Worm (Caenorhabditis elegans) whole organism, L2 larva: ENCODE data around the gene mfsd-12.
A peak's percentile ranks its signal among the peaks of the same experiment; 100 is the strongest.

Source experiments
- C34F6.9 ChIP-seq: fragments of 150-350 bp; optimal IDR thresholded peaks from 2 replicates; lab custom pipeline; 2014; ENCODE audit warnings: missing biosample characterization, missing genetic modification characterization
- F13H6.1 ChIP-seq: sonication (generic microtip); optimal IDR thresholded peaks from 2 replicates; lab custom pipeline; 2016; ENCODE audit warnings: missing genetic modification characterization, missing compliant biosample characterization
- R02D3.7 ChIP-seq: fragments of 150-350 bp; optimal IDR thresholded peaks from 2 replicates; lab custom pipeline; 2014; ENCODE audit warnings: missing biosample characterization, missing genetic modification characterization
- Y55F3AM.14 ChIP-seq: fragments of 200-800 bp; sonication (Bioruptor generic); optimal IDR thresholded peaks from 2 replicates; lab custom pipeline; 2018; ENCODE audit warnings: mild to moderate bottlenecking, missing genetic modification characterization, missing compliant biosample characterization
- ZK546.5 ChIP-seq: sonication (generic microtip); optimal IDR thresholded peaks from 2 replicates; lab custom pipeline; 2017; ENCODE audit warnings: missing biosample characterization, missing genetic modification characterization
- alr-1 ChIP-seq: fragments of 150-350 bp; optimal IDR thresholded peaks from 2 replicates; lab custom pipeline; 2014; ENCODE audit warnings: missing biosample characterization, missing genetic modification characterization
- aly-2 ChIP-seq: fragments of 150-350 bp; optimal IDR thresholded peaks from 2 replicates; lab custom pipeline; 2014; ENCODE audit warnings: missing biosample characterization, missing genetic modification characterization
- ama-1 ChIP-seq: fragments of 150-350 bp; optimal IDR thresholded peaks from 2 replicates; lab custom pipeline; 2018; ENCODE audit warnings: inconsistent platforms
- blmp-1 ChIP-seq: sonication (generic microtip); optimal IDR thresholded peaks from 2 replicates; lab custom pipeline; 2017; ENCODE audit warnings: missing genetic modification characterization, mild to moderate bottlenecking, missing compliant biosample characterization, antibody characterized with exemption, moderate library complexity; ENCODE audit not compliant: insufficient read depth
- ceh-16 ChIP-seq: fragments of 150-350 bp; optimal IDR thresholded peaks from 2 replicates; lab custom pipeline; 2014; ENCODE audit warnings: missing biosample characterization, missing genetic modification characterization
- ceh-82 ChIP-seq: fragments of 150-350 bp; optimal IDR thresholded peaks from 2 replicates; lab custom pipeline; 2014; ENCODE audit warnings: missing biosample characterization, missing genetic modification characterization
- crh-2 ChIP-seq: sonication (generic microtip); optimal IDR thresholded peaks from 2 replicates; lab custom pipeline; 2017; ENCODE audit warnings: missing biosample characterization, missing genetic modification characterization
- dmd-4 ChIP-seq: sonication (generic microtip); optimal IDR thresholded peaks from 2 replicates; lab custom pipeline; 2017; ENCODE audit warnings: missing biosample characterization, missing genetic modification characterization
- egl-27 ChIP-seq: sonication (generic microtip); optimal IDR thresholded peaks from 3 replicates; lab custom pipeline; 2017; ENCODE audit warnings: missing biosample characterization, missing genetic modification reagents, missing genetic modification characterization
- elt-1 ChIP-seq: fragments of 150-350 bp; optimal IDR thresholded peaks from 2 replicates; lab custom pipeline; 2014; ENCODE audit warnings: missing biosample characterization, missing genetic modification characterization
- elt-3 ChIP-seq: sonication (generic microtip); optimal IDR thresholded peaks from 2 replicates; lab custom pipeline; 2017; ENCODE audit warnings: missing biosample characterization, missing genetic modification characterization
- fos-1 ChIP-seq: fragments of 150-350 bp; optimal IDR thresholded peaks from 2 replicates; lab custom pipeline; 2014; ENCODE audit warnings: missing biosample characterization, missing genetic modification characterization
- gmeb-1 ChIP-seq: fragments of 150-350 bp; optimal IDR thresholded peaks from 2 replicates; lab custom pipeline; 2014; ENCODE audit warnings: missing biosample characterization, missing genetic modification characterization
- lin-11 ChIP-seq: fragments of 150-350 bp; sonication (generic microtip); optimal IDR thresholded peaks from 2 replicates; lab custom pipeline; 2014; ENCODE audit warnings: missing biosample characterization, missing genetic modification characterization, inconsistent platforms, mixed read lengths
- lin-13 ChIP-seq: fragments of 150-350 bp; optimal IDR thresholded peaks from 2 replicates; lab custom pipeline; 2014; ENCODE audit warnings: missing biosample characterization, missing genetic modification reagents, missing genetic modification characterization
- lin-39 ChIP-seq: fragments of 150-350 bp; optimal IDR thresholded peaks from 2 replicates; lab custom pipeline; 2014; ENCODE audit warnings: missing biosample characterization, missing genetic modification reagents, missing genetic modification characterization
- lsy-2 ChIP-seq, 2 experiments: fragments of 150-350 bp in 1 of 2; sonication (generic microtip) in 1 of 2; optimal IDR thresholded peaks; 2 replicates each; lab custom pipeline; 2014 to 2017; ENCODE audit warnings: missing biosample characterization in 2 of 2, missing genetic modification characterization in 2 of 2
- mab-5 ChIP-seq: fragments of 150-350 bp; optimal IDR thresholded peaks from 2 replicates; lab custom pipeline; 2014; ENCODE audit warnings: missing biosample characterization, missing genetic modification characterization
- mbf-1 ChIP-seq: sonication (generic microtip); optimal IDR thresholded peaks from 2 replicates; lab custom pipeline; 2017; ENCODE audit warnings: missing biosample characterization, missing genetic modification characterization
- mdl-1 ChIP-seq, 2 experiments: fragments of 150-350 bp in 1 of 2; sonication (generic microtip) in 1 of 2; optimal IDR thresholded peaks; 2 replicates each; lab custom pipeline; 2017; ENCODE audit warnings: missing biosample characterization in 2 of 2, missing genetic modification characterization in 2 of 2
- nhr-10 ChIP-seq: sonication (generic microtip); optimal IDR thresholded peaks from 2 replicates; lab custom pipeline; 2017; ENCODE audit warnings: missing biosample characterization, missing genetic modification characterization
- nhr-11 ChIP-seq: fragments of 150-350 bp; optimal IDR thresholded peaks from 2 replicates; lab custom pipeline; 2014; ENCODE audit warnings: missing biosample characterization, missing genetic modification characterization
- nhr-12 ChIP-seq: fragments of 150-350 bp; optimal IDR thresholded peaks from 2 replicates; lab custom pipeline; 2014; ENCODE audit warnings: missing biosample characterization, missing genetic modification characterization
- nhr-129 ChIP-seq: fragments of 150-350 bp; optimal IDR thresholded peaks from 2 replicates; lab custom pipeline; 2014; ENCODE audit warnings: missing biosample characterization, missing genetic modification characterization
- nhr-21 ChIP-seq: fragments of 150-350 bp; optimal IDR thresholded peaks from 2 replicates; lab custom pipeline; 2014; ENCODE audit warnings: missing biosample characterization, missing genetic modification characterization
- nhr-23 ChIP-seq: fragments of 150-350 bp; optimal IDR thresholded peaks from 2 replicates; lab custom pipeline; 2014; ENCODE audit warnings: missing biosample characterization, missing genetic modification reagents, missing genetic modification characterization
- nhr-237 ChIP-seq: fragments of 150-350 bp; optimal IDR thresholded peaks from 2 replicates; lab custom pipeline; 2014; ENCODE audit warnings: missing biosample characterization, missing genetic modification characterization
- nhr-25 ChIP-seq: fragments of 150-350 bp; sonication (generic microtip); optimal IDR thresholded peaks from 3 replicates; lab custom pipeline; 2014; ENCODE audit warnings: missing biosample characterization, missing genetic modification characterization
- nhr-6 ChIP-seq: fragments of 150-350 bp; optimal IDR thresholded peaks from 2 replicates; lab custom pipeline; 2014; ENCODE audit warnings: missing biosample characterization, missing genetic modification characterization
- nhr-77 ChIP-seq: fragments of 150-350 bp; optimal IDR thresholded peaks from 2 replicates; lab custom pipeline; 2014; ENCODE audit warnings: missing biosample characterization, missing genetic modification characterization
- peb-1 ChIP-seq: fragments of 150-350 bp; optimal IDR thresholded peaks from 2 replicates; lab custom pipeline; 2014; ENCODE audit warnings: missing biosample characterization, missing genetic modification characterization
- sem-4 ChIP-seq: fragments of 150-350 bp; optimal IDR thresholded peaks from 2 replicates; lab custom pipeline; 2014; ENCODE audit warnings: missing biosample characterization, missing genetic modification reagents, missing genetic modification characterization
- skn-1 ChIP-seq: sonication (generic microtip); optimal IDR thresholded peaks from 2 replicates; lab custom pipeline; 2017; ENCODE audit warnings: missing biosample characterization, missing genetic modification characterization
- sma-3 ChIP-seq: sonication (generic microtip); optimal IDR thresholded peaks from 2 replicates; lab custom pipeline; 2016; ENCODE audit warnings: missing genetic modification reagents, missing genetic modification characterization, missing compliant biosample characterization
- sma-9 ChIP-seq, 2 experiments: fragments of 150-350 bp in 1 of 2; sonication (generic microtip) in 1 of 2; optimal IDR thresholded peaks; 2 replicates each; lab custom pipeline; 2014 to 2016; ENCODE audit warnings: missing genetic modification characterization in 2 of 2, mild to moderate bottlenecking in 1 of 2, missing biosample characterization in 1 of 2, missing compliant biosample characterization in 1 of 2, missing genetic modification reagents in 1 of 2, moderate library complexity in 1 of 2
- snpc-4 ChIP-seq: fragments of 150-350 bp; optimal IDR thresholded peaks from 2 replicates; lab custom pipeline; 2014; ENCODE audit warnings: missing biosample characterization, missing genetic modification characterization
- unc-39 ChIP-seq: fragments of 150-350 bp; optimal IDR thresholded peaks from 2 replicates; lab custom pipeline; 2014; ENCODE audit warnings: missing biosample characterization, missing genetic modification characterization
- unc-55 ChIP-seq: fragments of 150-350 bp; sonication (generic microtip); optimal IDR thresholded peaks from 3 replicates; lab custom pipeline; 2014; ENCODE audit warnings: missing biosample characterization, missing genetic modification reagents, missing genetic modification characterization
- unc-62 ChIP-seq: fragments of 150-350 bp; optimal IDR thresholded peaks from 2 replicates; lab custom pipeline; 2014; ENCODE audit warnings: missing biosample characterization, missing genetic modification reagents, missing genetic modification characterization
- zag-1 ChIP-seq: fragments of 150-350 bp; optimal IDR thresholded peaks from 2 replicates; lab custom pipeline; 2014; ENCODE audit warnings: missing biosample characterization, missing genetic modification characterization
- ztf-1 ChIP-seq: fragments of 200-800 bp; sonication (Bioruptor generic); conservative IDR thresholded peaks from 2 replicates; pipeline ENCODE4 v1.3.6; 2022; ENCODE audit warnings: missing genetic modification characterization, missing compliant biosample characterization
- ztf-11 ChIP-seq: sonication (generic microtip); optimal IDR thresholded peaks from 2 replicates; lab custom pipeline; 2017; ENCODE audit warnings: missing biosample characterization, missing genetic modification characterization
- ztf-4 ChIP-seq: fragments of 150-350 bp; optimal IDR thresholded peaks from 2 replicates; lab custom pipeline; 2014; ENCODE audit warnings: missing biosample characterization, missing genetic modification characterization

Gene mfsd-12

DNA sequence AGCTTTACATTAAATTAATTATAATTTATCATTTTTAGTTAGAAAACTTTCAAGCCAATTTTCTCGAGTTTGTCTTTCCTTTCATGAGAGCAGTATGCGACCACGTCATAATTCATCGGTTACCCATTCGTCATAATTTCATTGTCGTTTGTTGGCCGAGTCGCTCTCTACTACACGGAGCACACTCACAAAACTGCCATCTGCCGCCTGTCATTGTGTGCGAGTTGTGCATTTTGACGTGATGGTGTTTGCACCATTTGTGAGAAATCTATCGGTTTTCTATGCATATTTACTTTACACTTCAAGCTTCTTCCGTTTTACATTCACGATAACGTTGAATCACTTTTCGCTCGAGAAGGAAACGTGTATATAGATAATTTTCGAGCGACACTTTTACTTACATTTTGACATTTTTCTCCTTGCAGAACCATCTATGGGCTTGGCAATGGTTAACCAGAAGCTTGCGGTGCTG lies 38.9 kb downstream of the mfsd-12 start, which contains the start of gene dhhc-10:
dhhc-10 (plus strand) TSS at position 422 of the 472 bp plus-strand sequence.
- TF ChIP-seq gmeb-1 = peak; percentile 46
- TF ChIP-seq mab-5 (tag; lab: Kevin White, UChicago) = peak; percentile 37
- peak; percentile 10 for TF ChIP-seq lin-11 (tag; lab: Kevin White, UChicago)
- TF ChIP-seq peb-1 (tag; lab: Kevin White, UChicago) = no peak
- TF ChIP-seq aly-2 (tag; lab: Kevin White, UChicago) = no peak
- TF ChIP-seq sma-9 (GFP tag; optimal IDR thresholded peaks at IDR 0.05; lab: Kevin White, UChicago) = peak; percentile 47
- no peak for TF ChIP-seq sma-9 (tag; optimal IDR thresholded peaks at IDR 0.05; lab: Kevin White, UChicago)
- TF ChIP-seq crh-2 (tag; lab: Kevin White, UChicago) = peak; percentile 80
- TF ChIP-seq unc-55 = peak; percentile 41
- TF ChIP-seq lin-13 = peak; percentile 26
- peak; percentile 68 for TF ChIP-seq C34F6.9 (tag; lab: Kevin White, UChicago)
- TF ChIP-seq F13H6.1 = peak; percentile 69
- peak; percentile 98 for TF ChIP-seq fos-1 (tag; lab: Kevin White, UChicago)
- TF ChIP-seq lsy-2 (tag; optimal IDR thresholded peaks at IDR 0.05; lab: Kevin White, UChicago) = peak; percentile 28 to 73
- TF ChIP-seq ceh-16 (tag; lab: Kevin White, UChicago) = no peak
- TF ChIP-seq nhr-129 (tag; lab: Kevin White, UChicago) = peak; percentile 82
- TF ChIP-seq, all 48 proteins: peak for 12

DNA sequence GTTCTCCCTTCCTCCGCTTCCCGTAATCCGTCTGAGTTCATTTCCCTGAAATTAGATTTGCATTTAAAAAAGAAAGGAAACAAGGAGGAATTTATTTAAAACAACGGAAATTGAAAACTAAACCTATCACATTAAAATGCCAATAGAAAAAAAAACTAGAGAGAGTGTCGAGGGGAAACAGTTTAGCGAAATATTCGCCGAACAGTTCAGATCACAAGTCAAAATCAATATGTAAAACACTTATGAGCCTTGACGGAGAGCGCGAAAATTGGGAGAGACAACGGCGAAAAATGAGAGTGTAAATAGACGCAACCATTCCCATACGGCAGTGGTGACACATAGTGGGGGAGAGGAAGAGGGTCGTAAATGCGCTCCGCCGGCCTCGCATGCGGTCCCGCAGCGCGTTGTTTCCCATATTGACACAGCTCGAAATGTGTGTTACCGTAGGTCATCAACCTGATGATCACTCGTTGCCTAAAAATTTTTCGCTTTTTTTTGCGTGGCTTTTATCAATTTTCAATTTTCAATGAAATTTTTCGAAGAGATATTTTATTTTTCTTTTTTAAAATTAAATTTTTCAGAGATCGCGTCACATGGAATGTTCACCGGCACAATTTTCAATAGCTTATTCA lies 43.9 kb downstream of the mfsd-12 start, which contains the start of the genes dnj-14 and glit-1:
dnj-14 (minus strand) TSS at position 51 of the 632 bp plus-strand sequence.
glit-1 (plus strand) TSS at position 582 of the 632 bp plus-strand sequence.
- TF ChIP-seq skn-1 (no peak), snpc-4 (tag; lab: Kevin White, UChicago) (peak; percentile 66), ztf-11 (no peak), F13H6.1 (peak; percentile 94), lsy-2 (tag; optimal IDR thresholded peaks at IDR 0.05; lab: Kevin White, UChicago) (peak; percentile 93 to 99), ztf-1 (GFP tag; lab: Robert Waterston, UW) (no peak), elt-1 (no peak), mab-5 (tag; lab: Kevin White, UChicago) (no peak), unc-55 (peak; percentile 95), nhr-10 (tag; lab: Kevin White, UChicago) (no peak), egl-27 (peak; percentile 79), Y55F3AM.14 (peak; percentile 52), nhr-237 (tag; lab: Kevin White, UChicago) (no peak), nhr-23 (tag; lab: Kevin White, UChicago) (no peak), nhr-25 (tag; lab: Kevin White, UChicago) (peak; percentile 90), ztf-4 (peak; percentile 43), nhr-129 (tag; lab: Kevin White, UChicago) (peak; percentile 94), nhr-77 (no peak), peb-1 (tag; lab: Kevin White, UChicago) (no peak), lin-13 (peak; percentile 88), R02D3.7 (no peak), mdl-1 (tag; optimal IDR thresholded peaks at IDR 0.05; lab: Kevin White, UChicago) (peak; percentile 48 to 76), mbf-1 (no peak), dmd-4 (tag; lab: Kevin White, UChicago) (no peak), unc-62 (GFP tag; lab: Kevin White, UChicago) (no peak), lin-39 (tag; lab: Kevin White, UChicago) (no peak), ceh-82 (tag; lab: Kevin White, UChicago) (peak; percentile 1), alr-1 (tag; lab: Kevin White, UChicago) (no peak), nhr-21 (peak; percentile 77), unc-39 (tag; lab: Kevin White, UChicago) (no peak), C34F6.9 (tag; lab: Kevin White, UChicago) (peak; percentile 93), crh-2 (tag; lab: Kevin White, UChicago) (peak; percentile 95), nhr-6 (tag; lab: Kevin White, UChicago) (peak; percentile 71), ama-1 (lab: Kevin White, UChicago) (no peak), sma-3 (peak; percentile 91), sma-9 (GFP tag; optimal IDR thresholded peaks at IDR 0.05; lab: Kevin White, UChicago) (peak; percentile 92), sma-9 (tag; optimal IDR thresholded peaks at IDR 0.05; lab: Kevin White, UChicago) (no peak), blmp-1 (peak; percentile 69), nhr-11 (no peak), aly-2 (tag; lab: Kevin White, UChicago) (no peak), gmeb-1 (peak; percentile 75), sem-4 (tag; lab: Kevin White, UChicago) (peak; percentile 67), fos-1 (tag; lab: Kevin White, UChicago) (peak; percentile 97), ZK546.5 (peak; percentile 51), elt-3 (tag; lab: Kevin White, UChicago) (no peak), lin-11 (tag; lab: Kevin White, UChicago) (peak; percentile 79), ceh-16 (tag; lab: Kevin White, UChicago) (no peak), zag-1 (peak; percentile 70), nhr-12 (tag; lab: Kevin White, UChicago) (no peak)
